Fruit fly (Drosophila melanogaster): ENCODE measurements around the gene CG17167.

The CG17167 gene

DNA sequence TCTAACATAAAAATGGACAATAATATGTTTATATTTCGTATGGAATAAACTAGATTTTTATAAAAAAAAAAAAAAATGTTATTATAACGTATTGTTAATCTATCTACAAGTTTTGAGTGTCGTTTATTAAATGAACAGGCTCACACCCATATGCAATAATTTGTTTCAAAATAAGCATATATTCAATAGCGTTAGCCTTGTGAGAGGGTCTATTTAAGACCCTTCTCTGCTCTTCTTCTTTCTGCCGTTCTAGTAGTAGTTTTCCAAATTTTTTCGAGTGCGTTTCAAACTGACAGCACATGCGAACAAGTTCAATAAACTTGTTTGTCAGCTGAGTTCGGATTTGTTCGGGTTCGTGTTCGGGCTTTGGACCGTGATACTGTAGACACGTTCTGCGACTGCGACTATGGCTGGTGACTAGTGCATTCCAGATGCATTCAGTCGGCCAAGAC, 3.2 kb downstream of the CG17167 start (continued):
- TF ChIP-seq Doc3 (GFP tag; IDR thresholded peaks at IDR 0.05; ENCODE audit: partially characterized antibody): no peak
- no peak for TF ChIP-seq Side (GFP tag; optimal IDR thresholded peaks at IDR 0.05)
- peak in 1 of 2 experiments; percentile 41 for TF ChIP-seq Hr51 (GFP tag; optimal IDR thresholded peaks at IDR 0.05)
- TF ChIP-seq CG33213 (GFP tag; optimal IDR thresholded peaks at IDR 0.05): no peak
- TF ChIP-seq Drgx (GFP tag; IDR thresholded peaks at IDR 0.05): no peak
- TF ChIP-seq ranshi (GFP tag; IDR thresholded peaks at IDR 0.05): no peak
- no peak for TF ChIP-seq HmgZ (tag; optimal IDR thresholded peaks at IDR 0.05)
- TF ChIP-seq pnt (GFP tag; optimal IDR thresholded peaks at IDR 0.05): no peak
- no peak for TF ChIP-seq seq (GFP tag; IDR thresholded peaks at IDR 0.05)
- no peak for TF ChIP-seq Hey (tag; optimal IDR thresholded peaks at IDR 0.05)
- TF ChIP-seq pita (GFP tag; optimal IDR thresholded peaks at IDR 0.05): no peak
- TF ChIP-seq emc (GFP tag; optimal IDR thresholded peaks at IDR 0.05): no peak
- no peak for TF ChIP-seq CG17359 (tag; optimal IDR thresholded peaks at IDR 0.05)
- no peak for TF ChIP-seq CG7963 (GFP tag; IDR thresholded peaks at IDR 0.05; ENCODE audit: partially characterized antibody)
- no peak for TF ChIP-seq toy (GFP tag; IDR thresholded peaks at IDR 0.05)
- peak; percentile 54; the same call in 2 of the 3 replicates for TF ChIP-seq CG17361 (GFP tag; IDR thresholded peaks at IDR 0.05)
- TF ChIP-seq Deaf1 (tag; optimal IDR thresholded peaks at IDR 0.05): peak; percentile 86
- no peak for TF ChIP-seq CG4854 (GFP tag; optimal IDR thresholded peaks at IDR 0.05)
- peak in 1 of 2 experiments; percentile 18 for TF ChIP-seq Eip74EF (GFP tag; optimal IDR thresholded peaks at IDR 0.05)
- TF ChIP-seq CG8478 (optimal IDR thresholded peaks at IDR 0.05): no peak

DNA sequence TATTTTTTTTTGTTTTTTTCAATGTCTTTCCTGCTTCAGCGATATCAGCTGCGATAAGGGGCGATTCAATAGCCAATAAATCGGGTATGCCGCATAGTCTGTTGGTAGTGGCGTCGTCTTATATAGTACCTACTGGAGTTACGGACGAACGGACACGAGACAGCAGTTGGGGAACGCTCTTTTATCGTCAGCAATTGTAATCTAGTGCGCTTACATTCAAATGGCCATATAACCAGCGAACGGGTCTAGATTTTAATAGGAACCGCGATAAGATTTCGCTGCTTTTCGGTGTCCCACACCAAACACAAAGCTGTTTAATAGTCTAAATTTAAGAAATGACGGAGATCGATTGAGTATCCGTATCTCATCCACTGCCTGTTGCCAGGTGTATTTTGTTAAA, 5.3 kb downstream of the CG17167 start:
- TF ChIP-seq mirr (GFP tag; optimal IDR thresholded peaks at IDR 0.05): peak; percentile 54
- TF ChIP-seq Pdp1 (GFP tag; optimal IDR thresholded peaks at IDR 0.05): peak in 1 of 2 experiments; percentile 29
- TF ChIP-seq exex (tag; optimal IDR thresholded peaks at IDR 0.05): peak; percentile 71
- peak; percentile 8 for TF ChIP-seq grn (GFP tag; optimal IDR thresholded peaks at IDR 0.05)
- no peak for TF ChIP-seq Hr51 (GFP tag; optimal IDR thresholded peaks at IDR 0.05)
- TF ChIP-seq peb (GFP tag; IDR thresholded peaks at IDR 0.05): no peak
- TF ChIP-seq CG34376 (GFP tag; optimal IDR thresholded peaks at IDR 0.05): peak; percentile 36
- no peak for TF ChIP-seq Atf3 (GFP tag; optimal IDR thresholded peaks at IDR 0.05)
- TF ChIP-seq GATAe (GFP tag; conservative IDR thresholded peaks at IDR 0.05): peak; percentile 48
- no peak for TF ChIP-seq CG13287 (GFP tag; IDR thresholded peaks at IDR 0.05; ENCODE audit: partially characterized antibody)
- TF ChIP-seq sug (tag; optimal IDR thresholded peaks at IDR 0.05): peak; percentile 63

- TF ChIP-seq CG15479 (GFP tag; optimal IDR thresholded peaks at IDR 0.05): peak; percentile 23
- 0 out of 2 replicates have a peak, but pooled peaks have one; percentile 14 for TF ChIP-seq E2f2 (GFP tag; IDR thresholded peaks at IDR 0.05)
- TF ChIP-seq Sin3A (optimal IDR thresholded peaks at IDR 0.05): peak; percentile 28
- no peak for TF ChIP-seq seq (GFP tag; IDR thresholded peaks at IDR 0.05)
- TF ChIP-seq stwl (tag; optimal IDR thresholded peaks at IDR 0.05): peak; percentile 12
- 0 out of 3 replicates have a peak, but pooled peaks have one; percentile 11 for TF ChIP-seq CG34224 (GFP tag; IDR thresholded peaks at IDR 0.05; ENCODE audit: partially characterized antibody)
- TF ChIP-seq Dp (GFP tag; optimal IDR thresholded peaks at IDR 0.05): peak; percentile 4
- TF ChIP-seq Med (GFP tag): peak; percentile 39
- TF ChIP-seq chm (GFP tag; IDR thresholded peaks at IDR 0.05): no peak
- 0 out of 3 replicates have a peak, but pooled peaks have one; percentile 8 for TF ChIP-seq row (GFP tag; IDR thresholded peaks at IDR 0.05)
- TF ChIP-seq CG30020 (tag; optimal IDR thresholded peaks at IDR 0.05): peak; percentile 54
- TF ChIP-seq CG18476 (GFP tag; optimal IDR thresholded peaks at IDR 0.05): no peak
- peak in 1 of 2 experiments; percentile 81 for TF ChIP-seq crp (GFP tag; optimal IDR thresholded peaks at IDR 0.05)
- TF ChIP-seq MESR4 (GFP tag; optimal IDR thresholded peaks at IDR 0.05): peak; percentile 6
- TF ChIP-seq CG16813 (GFP tag; IDR thresholded peaks at IDR 0.05; ENCODE audit: partially characterized antibody): peak; percentile 47; the same call in 2 of the 3 replicates
- TF ChIP-seq CG12659 (GFP tag; optimal IDR thresholded peaks at IDR 0.05): peak; percentile 8
- peak; percentile 11 for TF ChIP-seq pzg (GFP tag; optimal IDR thresholded peaks at IDR 0.05)
- peak; percentile 14 for TF ChIP-seq CG15514 (GFP tag; optimal IDR thresholded peaks at IDR 0.05)
- peak; percentile 35; the same call in 1 of the 2 replicates for TF ChIP-seq MBD-R2 (GFP tag; IDR thresholded peaks at IDR 0.05)
These were observed 14.4 kb downstream of the CG17167 start, which contains the start of the genes CG17163 and CG17168 for dm6 chrX:23082407-23082905. Gene CG17163, minus strand, starts transcription at chrX:23082709. Gene CG17168, plus strand, starts transcription at chrX:23082738.

Measured in whole organism, embryonic.